Worm (Caenorhabditis elegans): ENCODE measurements around the gene pqn-96.
A peak's percentile ranks its signal among the peaks of the same experiment; 100 is the strongest.

The pqn-96 gene

DNA sequence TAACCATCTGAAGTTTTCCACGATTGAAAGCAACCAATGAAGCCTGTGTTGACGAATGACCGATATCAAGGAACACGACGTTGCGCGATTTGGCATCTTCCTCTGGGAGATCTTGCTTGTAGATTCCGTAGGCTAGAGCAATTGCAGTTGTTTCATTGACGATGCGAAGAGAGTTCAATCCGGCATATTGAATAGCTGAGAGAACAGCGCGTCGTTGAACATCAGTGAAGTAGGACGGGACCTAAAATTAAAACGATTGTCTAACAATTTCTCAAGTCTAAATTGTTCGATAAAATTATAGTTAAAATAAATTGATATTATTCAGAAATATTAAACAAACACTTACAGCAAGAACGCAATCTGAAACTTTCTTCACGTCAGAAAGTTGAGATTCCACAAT, 6.8 kb upstream of the pqn-96 start (continued):
- TF ChIP-seq Y79H2A.3 (GFP tag; conservative IDR thresholded peaks at IDR 0.05) (no peak), madf-6 (GFP tag; IDR thresholded peaks at IDR 0.05) (0 out of 2 replicates have a peak, but pooled peaks have one; percentile 51), F33H1.4 (GFP tag; IDR thresholded peaks at IDR 0.05) (no peak)

DNA sequence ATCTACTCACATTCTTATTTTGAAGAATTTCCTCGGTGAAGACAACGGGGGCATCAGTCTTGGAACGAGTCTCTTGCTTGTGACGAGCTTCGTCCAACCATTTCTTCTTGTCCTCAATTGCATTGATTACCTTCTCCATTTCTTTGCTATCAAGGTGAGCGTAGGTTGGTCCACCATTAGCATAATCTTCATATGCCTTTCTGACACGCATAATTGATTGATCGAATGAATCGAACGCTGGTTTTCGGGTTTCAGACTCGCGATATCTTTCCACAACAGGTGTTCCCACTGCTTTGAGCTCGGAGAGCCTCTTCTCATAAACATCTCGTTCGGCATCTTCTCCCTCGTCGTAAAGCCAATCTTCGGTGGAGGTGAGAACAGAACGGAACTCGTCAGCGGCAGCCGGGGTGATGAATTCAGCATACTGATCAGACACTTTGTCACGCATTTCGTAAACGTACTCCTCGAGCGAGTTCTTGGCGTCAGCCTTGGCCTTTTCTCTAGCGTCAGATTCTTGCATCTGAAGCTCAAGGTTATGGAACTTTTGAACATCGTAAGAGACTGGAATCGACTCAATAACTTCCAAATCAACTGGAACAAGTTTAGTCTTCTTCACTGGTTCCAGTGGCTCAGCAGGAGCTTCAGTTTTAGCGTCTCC, 5.3 kb upstream of the pqn-96 start:
- TF ChIP-seq zfh-2 (GFP tag; conservative IDR thresholded peaks at IDR 0.05), result peak; percentile 56
- peak; percentile 32 for TF ChIP-seq F55B11.4 (tag; optimal IDR thresholded peaks at IDR 0.05; ENCODE audit: borderline replicate concordance, insufficient read depth)
- no peak for TF ChIP-seq egl-44 (GFP tag; IDR thresholded peaks at IDR 0.05)
- 0 out of 2 replicates have a peak, but pooled peaks have one; percentile 33 for TF ChIP-seq Y95B8A.8 (GFP tag; IDR thresholded peaks at IDR 0.05)
- TF ChIP-seq Y53F4B.3 (GFP tag; IDR thresholded peaks at IDR 0.05), result no peak
- peak; percentile 9 for TF ChIP-seq repo-1 (tag; optimal IDR thresholded peaks at IDR 0.05)
- TF ChIP-seq B0336.3 (GFP tag; IDR thresholded peaks at IDR 0.05), result 0 out of 2 replicates have a peak, but pooled peaks have one; percentile 17
- no peak for TF ChIP-seq attf-6 (GFP tag; IDR thresholded peaks at IDR 0.05)

DNA sequence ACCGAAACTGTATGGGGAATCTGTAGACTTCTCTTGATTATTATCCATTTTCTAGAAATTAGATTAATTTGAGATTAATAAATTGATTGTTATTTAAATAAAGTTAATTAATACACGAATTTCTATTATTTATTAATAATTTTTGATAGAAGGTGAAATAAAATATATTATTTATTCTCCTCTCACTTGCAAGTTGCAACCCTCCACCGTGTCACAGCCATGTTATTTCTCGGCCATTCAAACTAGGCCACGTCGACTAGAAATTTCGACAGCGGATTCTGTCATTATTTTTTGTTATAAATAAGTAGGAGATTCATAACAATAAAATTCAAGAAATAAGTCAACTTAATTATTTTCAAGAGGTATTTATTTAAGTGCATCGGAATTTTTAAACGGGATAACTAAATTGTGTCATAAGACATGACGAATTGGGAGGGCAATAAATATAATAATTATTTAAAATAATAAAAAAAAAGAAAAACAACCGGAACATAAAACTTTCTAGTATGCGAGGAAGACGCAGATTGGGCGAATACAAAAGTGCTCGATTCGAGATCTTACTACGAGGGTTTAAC, 4.4 kb upstream of the pqn-96 start, which contains the start of gene ufbp-1:
Gene ufbp-1, minus strand, starts transcription at position 51 of the 575 bp plus-strand sequence.
- TF ChIP-seq let-526 (GFP tag; IDR thresholded peaks at IDR 0.05), result no peak
- no peak for TF ChIP-seq hlh-12 (tag; optimal IDR thresholded peaks at IDR 0.05)
- TF ChIP-seq him-1 (tag; optimal IDR thresholded peaks at IDR 0.05), result peak; percentile 33
- TF ChIP-seq efl-1 (GFP tag; optimal IDR thresholded peaks at IDR 0.05), result no peak
- no peak for TF ChIP-seq pha-4 (tag; optimal IDR thresholded peaks at IDR 0.05)
- no peak for TF ChIP-seq ceh-91 (GFP tag; IDR thresholded peaks at IDR 0.05)
- no peak for TF ChIP-seq sptf-2 (GFP tag; optimal IDR thresholded peaks at IDR 0.05)
- no peak for TF ChIP-seq D2030.7 (GFP tag; IDR thresholded peaks at IDR 0.05)
- no peak for TF ChIP-seq rec-8 (tag; optimal IDR thresholded peaks at IDR 0.05)
- no peak for TF ChIP-seq nhr-179 (tag; optimal IDR thresholded peaks at IDR 0.05)
- TF ChIP-seq F37B4.10 (GFP tag; IDR thresholded peaks at IDR 0.05), result no peak
- TF ChIP-seq F49E8.2 (tag; optimal IDR thresholded peaks at IDR 0.05; ENCODE audit: insufficient read depth), result no peak
- no peak for TF ChIP-seq snpc-1.1 (tag; optimal IDR thresholded peaks at IDR 0.05; ENCODE audit: insufficient read depth)
- TF ChIP-seq K11D2.4 (GFP tag; IDR thresholded peaks at IDR 0.05), result no peak
- TF ChIP-seq F57A8.1 (GFP tag; optimal IDR thresholded peaks at IDR 0.05), result no peak
- peak; percentile 88 for TF ChIP-seq ekl-4 (GFP tag; IDR thresholded peaks at IDR 0.05)
- TF ChIP-seq aptf-3 (GFP tag; IDR thresholded peaks at IDR 0.05), result no peak
- no peak for TF ChIP-seq Y79H2A.3 (GFP tag; conservative IDR thresholded peaks at IDR 0.05)
- TF ChIP-seq cebp-1 (GFP tag; IDR thresholded peaks at IDR 0.05), result peak; percentile 53
- peak; percentile 88 for TF ChIP-seq cebp-1 (tag; optimal IDR thresholded peaks at IDR 0.05)
- peak; percentile 58 for TF ChIP-seq T07F8.4 (tag; optimal IDR thresholded peaks at IDR 0.05)
- TF ChIP-seq sdz-38 (tag; optimal IDR thresholded peaks at IDR 0.05), result no peak
- no peak for TF ChIP-seq B0035.1 (tag; optimal IDR thresholded peaks at IDR 0.05)
- peak; percentile 96 for TF ChIP-seq repo-1 (tag; optimal IDR thresholded peaks at IDR 0.05)
- peak; percentile 93 for TF ChIP-seq zim-3 (tag; optimal IDR thresholded peaks at IDR 0.05)
- peak; percentile 87 for TF ChIP-seq ama-1 (optimal IDR thresholded peaks at IDR 0.05)
- peak; percentile 72 to 82 for TF ChIP-seq ama-1 (GFP tag; optimal IDR thresholded peaks at IDR 0.05)
- peak in 1 of 3 experiments; percentile 61 for TF ChIP-seq lin-35 (GFP tag; optimal IDR thresholded peaks at IDR 0.05)
- TF ChIP-seq B0261.1 (tag; optimal IDR thresholded peaks at IDR 0.05), result peak; percentile 34
- TF ChIP-seq ztf-6 (GFP tag; IDR thresholded peaks at IDR 0.05), result no peak
- TF ChIP-seq lin-54 (GFP tag; optimal IDR thresholded peaks at IDR 0.05), result peak; percentile 88
- TF ChIP-seq egl-18 (GFP tag; IDR thresholded peaks at IDR 0.05), result 0 out of 2 replicates have a peak, but pooled peaks have one; percentile 38
- peak; percentile 91 for TF ChIP-seq B0336.3 (GFP tag; IDR thresholded peaks at IDR 0.05)
- TF ChIP-seq let-607 (tag; optimal IDR thresholded peaks at IDR 0.05), result peak; percentile 91 to 94
- TF ChIP-seq ztf-18 (tag; optimal IDR thresholded peaks at IDR 0.05), result peak; percentile 63
